Worm (Caenorhabditis elegans): Measurements from ENCODE around the gene F14H8.2.

Gene F14H8.2

DNA sequence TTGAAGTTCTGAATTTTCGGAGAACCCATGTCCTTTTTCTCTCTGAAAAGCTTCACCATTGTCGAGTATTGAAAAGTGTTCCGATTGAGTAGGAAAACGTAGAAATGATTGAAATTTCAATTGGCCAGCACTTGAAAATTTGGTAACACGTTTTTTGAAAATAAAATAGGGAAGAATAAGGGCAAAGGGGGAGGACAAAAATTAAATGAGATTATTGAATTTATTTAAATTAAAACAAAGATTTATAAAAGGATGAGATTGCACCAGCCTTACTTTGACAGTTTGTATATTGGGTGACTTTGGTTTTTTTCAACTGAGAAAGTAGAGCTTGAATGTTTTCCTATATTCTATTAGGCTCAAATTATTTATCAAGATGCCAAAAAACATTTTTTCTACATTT, 6.0 kb downstream of the F14H8.2 start, which contains the start of gene obr-2:
obr-2 (minus strand) TSS at position 101 of the 400 bp plus-strand sequence.
- TF ChIP-seq snu-23 (GFP tag; optimal IDR thresholded peaks at IDR 0.05) (no peak), lin-15B (tag; optimal IDR thresholded peaks at IDR 0.05) (no peak), aha-1 (tag; optimal IDR thresholded peaks at IDR 0.05) (no peak), tbx-2 (tag; optimal IDR thresholded peaks at IDR 0.05) (no peak), tlp-1 (tag; optimal IDR thresholded peaks at IDR 0.05) (no peak), ztf-11 (tag; optimal IDR thresholded peaks at IDR 0.05) (no peak), irx-1 (tag; optimal IDR thresholded peaks at IDR 0.05) (no peak), mep-1 (tag; optimal IDR thresholded peaks at IDR 0.05) (no peak), C34B4.2 (tag; optimal IDR thresholded peaks at IDR 0.05) (no peak)

DNA sequence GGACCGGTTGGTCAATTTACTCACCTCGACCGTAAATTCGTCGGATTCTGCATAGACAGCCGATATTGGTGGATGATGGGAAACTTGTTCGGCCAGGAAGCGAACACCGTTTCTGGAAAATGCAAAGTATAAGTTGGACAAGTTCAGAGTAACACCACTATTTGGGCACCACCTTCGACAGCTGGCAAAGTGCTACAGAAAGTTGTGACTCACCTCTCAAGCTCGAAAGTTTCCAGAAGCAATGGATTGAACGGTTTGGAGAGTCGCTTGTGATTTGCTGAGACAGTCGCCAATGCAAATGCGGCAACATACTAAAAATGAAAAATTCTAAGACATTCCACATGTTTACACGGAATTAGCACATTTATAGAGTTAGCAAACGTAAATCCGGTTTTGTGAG, 6.8 kb downstream of the F14H8.2 start:
- no peak for TF ChIP-seq C16A3.4 (tag; optimal IDR thresholded peaks at IDR 0.05)
- TF ChIP-seq ces-1 (GFP tag; optimal IDR thresholded peaks at IDR 0.05) = no peak
- no peak for TF ChIP-seq rnt-1 (tag; optimal IDR thresholded peaks at IDR 0.05)
- no peak for TF ChIP-seq nhr-237 (tag; optimal IDR thresholded peaks at IDR 0.05)
- no peak for TF ChIP-seq mab-9 (GFP tag; IDR thresholded peaks at IDR 0.05)
- TF ChIP-seq snpc-4 (tag; optimal IDR thresholded peaks at IDR 0.05) = no peak
- no peak for TF ChIP-seq nhr-47 (tag; optimal IDR thresholded peaks at IDR 0.05)
- TF ChIP-seq ceh-82 (tag; optimal IDR thresholded peaks at IDR 0.05) = no peak
- TF ChIP-seq ceh-8 (GFP tag; optimal IDR thresholded peaks at IDR 0.05) = no peak
- no peak for TF ChIP-seq fkh-8 (tag; optimal IDR thresholded peaks at IDR 0.05)
- TF ChIP-seq nhr-85 (tag) = no peak
- no peak for TF ChIP-seq nhr-11 (tag; optimal IDR thresholded peaks at IDR 0.05)
- no peak for TF ChIP-seq pqm-1 (tag; optimal IDR thresholded peaks at IDR 0.05)
- no peak for TF ChIP-seq xbp-1 (tag; optimal IDR thresholded peaks at IDR 0.05)
- TF ChIP-seq snu-23 (GFP tag; optimal IDR thresholded peaks at IDR 0.05) = no peak
- no peak for TF ChIP-seq nhr-19 (GFP tag; conservative IDR thresholded peaks at IDR 0.05)
- TF ChIP-seq fkh-10 (GFP tag; optimal IDR thresholded peaks at IDR 0.05) = no peak
- TF ChIP-seq F16B12.6 (tag; optimal IDR thresholded peaks at IDR 0.05) = no peak
- TF ChIP-seq lin-14 (GFP tag; optimal IDR thresholded peaks at IDR 0.05) = no peak
- TF ChIP-seq ztf-4 (tag; optimal IDR thresholded peaks at IDR 0.05) = no peak

- TF ChIP-seq efl-1 (optimal IDR thresholded peaks at IDR 0.05) = peak in 1 of 2 experiments; percentile 15
- peak in 1 of 2 experiments; percentile 84 for TF ChIP-seq efl-1 (GFP tag; optimal IDR thresholded peaks at IDR 0.05 in 1 of 2)
- TF ChIP-seq swsn-7 (tag; optimal IDR thresholded peaks at IDR 0.05) = no peak
- TF ChIP-seq mep-1 (tag; optimal IDR thresholded peaks at IDR 0.05) = no peak
- TF ChIP-seq hlh-17 (GFP tag; optimal IDR thresholded peaks at IDR 0.05; ENCODE audit: borderline replicate concordance) = no peak
- TF ChIP-seq mab-9 (GFP tag; IDR thresholded peaks at IDR 0.05) = no peak
- TF ChIP-seq tlp-1 (tag; optimal IDR thresholded peaks at IDR 0.05) = no peak
- TF ChIP-seq nhr-71 (tag; optimal IDR thresholded peaks at IDR 0.05) = peak; percentile 36
- no peak for TF ChIP-seq egl-27 (tag; optimal IDR thresholded peaks at IDR 0.05)
- peak; percentile 24 for TF ChIP-seq dsc-1 (tag; optimal IDR thresholded peaks at IDR 0.05)
- no peak for TF ChIP-seq nhr-12 (tag; optimal IDR thresholded peaks at IDR 0.05)
- TF ChIP-seq nhr-47 (tag; optimal IDR thresholded peaks at IDR 0.05) = peak; percentile 12
- no peak for TF ChIP-seq ces-1 (GFP tag; optimal IDR thresholded peaks at IDR 0.05)
- peak; percentile 67 for TF ChIP-seq nhr-85 (tag)
- no peak for TF ChIP-seq F16B12.6 (tag; optimal IDR thresholded peaks at IDR 0.05)
- no peak for TF ChIP-seq ets-5 (GFP tag; IDR thresholded peaks at IDR 0.05)
- TF ChIP-seq nhr-19 (GFP tag; conservative IDR thresholded peaks at IDR 0.05) = no peak; the same call in 1 of the 2 replicates
- peak in 1 of 2 experiments; percentile 18 for TF ChIP-seq lin-35 (GFP tag; optimal IDR thresholded peaks at IDR 0.05)
- TF ChIP-seq Y116A8C.19 (tag; optimal IDR thresholded peaks at IDR 0.05; ENCODE audit: borderline replicate concordance) = no peak
- TF ChIP-seq dpl-1 (GFP tag; optimal IDR thresholded peaks at IDR 0.05) = no peak
- TF ChIP-seq C34B4.2 (tag; optimal IDR thresholded peaks at IDR 0.05) = no peak
- TF ChIP-seq unc-98 (GFP tag; IDR thresholded peaks at IDR 0.05) = no peak
- TF ChIP-seq rnt-1 (tag; optimal IDR thresholded peaks at IDR 0.05) = peak; percentile 70
- peak; percentile 20 for TF ChIP-seq lin-14 (GFP tag; optimal IDR thresholded peaks at IDR 0.05)
- TF ChIP-seq snu-23 (GFP tag; optimal IDR thresholded peaks at IDR 0.05) = peak; percentile 29
- no peak for TF ChIP-seq nhr-77 (tag; optimal IDR thresholded peaks at IDR 0.05)
- no peak for TF ChIP-seq hpl-2 (GFP tag; optimal IDR thresholded peaks at IDR 0.05)
- no peak for TF ChIP-seq sox-4 (tag; optimal IDR thresholded peaks at IDR 0.05)
Measured at ce11 chrV:15012542-15013301, 7.4 kb downstream of the F14H8.2 start.
